Fruit fly (Drosophila melanogaster) whole organism, embryonic: ENCODE results near the gene CG7407.

Source experiments
- Abd-B ChIP-seq: fragments of 200-800 bp; sonication (Bioruptor generic); optimal IDR thresholded peaks from 2 replicates; lab custom pipeline; 2018; ENCODE audit warnings: missing biosample characterization, mild to moderate bottlenecking, missing genetic modification characterization, moderate library complexity
- BtbVII ChIP-seq: fragments of 200-800 bp; sonication (Bioruptor generic); optimal IDR thresholded peaks from 3 replicates; lab custom pipeline; 2017; ENCODE audit warnings: missing biosample characterization, mild to moderate bottlenecking, missing genetic modification characterization
- CG10209 ChIP-seq: fragments of 200-800 bp; sonication (Bioruptor generic); optimal IDR thresholded peaks from 3 replicates; lab custom pipeline; 2017; ENCODE audit warnings: missing biosample characterization, mild to moderate bottlenecking, missing genetic modification characterization, missing genetic modification reagents
- CG10462 ChIP-seq: fragments of 200-800 bp; sonication (Bioruptor generic); optimal IDR thresholded peaks from 2 replicates; lab custom pipeline; 2016; ENCODE audit warnings: missing biosample characterization, missing genetic modification characterization
- CG10565 ChIP-seq: fragments of 200-800 bp; sonication (Bioruptor generic); optimal IDR thresholded peaks from 3 replicates; lab custom pipeline; 2016; ENCODE audit warnings: missing biosample characterization, mild to moderate bottlenecking, missing genetic modification characterization
- CG10654 ChIP-seq: fragments of 200-800 bp; sonication (Bioruptor generic); optimal IDR thresholded peaks from 2 replicates; lab custom pipeline; 2016; ENCODE audit warnings: missing biosample characterization, missing genetic modification characterization
- CG11093 ChIP-seq: fragments of 200-800 bp; sonication (Bioruptor generic); IDR thresholded peaks from 3 replicates; pipeline ENCODE4 v1.3.6; 2022; ENCODE audit warnings: missing biosample characterization, missing genetic modification characterization
- CG11398 ChIP-seq: fragments of 200-800 bp; sonication (Bioruptor generic); optimal IDR thresholded peaks from 2 replicates; lab custom pipeline; 2016; ENCODE audit warnings: missing biosample characterization, missing genetic modification characterization
- CG12942 ChIP-seq: fragments of 200-800 bp; sonication (Bioruptor generic); optimal IDR thresholded peaks from 3 replicates; lab custom pipeline; 2016; ENCODE audit warnings: missing biosample characterization, missing genetic modification characterization
- CG14710 ChIP-seq: fragments of 200-800 bp; sonication (Bioruptor generic); optimal IDR thresholded peaks from 3 replicates; lab custom pipeline; 2019; ENCODE audit warnings: missing biosample characterization, mild to moderate bottlenecking, missing genetic modification characterization, moderate library complexity
- CG15011 ChIP-seq: fragments of 200-800 bp; sonication (Bioruptor generic); optimal IDR thresholded peaks from 3 replicates; lab custom pipeline; 2018; ENCODE audit warnings: missing biosample characterization, mild to moderate bottlenecking, missing genetic modification characterization
- CG15601 ChIP-seq: fragments of 200-800 bp; sonication (Bioruptor generic); optimal IDR thresholded peaks from 3 replicates; lab custom pipeline; 2019; ENCODE audit warnings: missing biosample characterization, mild to moderate bottlenecking, missing genetic modification characterization, moderate library complexity
- CG17186 ChIP-seq: fragments of 200-800 bp; sonication (Bioruptor generic); optimal IDR thresholded peaks from 3 replicates; lab custom pipeline; 2017; ENCODE audit warnings: missing biosample characterization, missing genetic modification reagents, missing genetic modification characterization
- CG18262 ChIP-seq: fragments of 200-800 bp; optimal IDR thresholded peaks from 3 replicates; lab custom pipeline; 2019; ENCODE audit warnings: missing biosample characterization, mild to moderate bottlenecking, missing genetic modification characterization, moderate library complexity
- CG6175 ChIP-seq: fragments of 200-800 bp; sonication (Bioruptor generic); IDR thresholded peaks from 3 replicates; pipeline ENCODE4 v1.3.6; 2022; ENCODE audit warnings: missing biosample characterization, missing genetic modification characterization
- CG6683 ChIP-seq: fragments of 200-800 bp; sonication (Bioruptor generic); optimal IDR thresholded peaks from 2 replicates; lab custom pipeline; 2017; ENCODE audit warnings: missing biosample characterization, mild to moderate bottlenecking, missing genetic modification characterization, missing genetic modification reagents
- CG6689 ChIP-seq: fragments of 200-800 bp; sonication (Bioruptor generic); IDR thresholded peaks from 2 replicates; pipeline ENCODE4 v1.3.6; 2022; ENCODE audit warnings: missing biosample characterization, missing genetic modification characterization
- CG8359 ChIP-seq: fragments of 200-800 bp; sonication (Bioruptor generic); optimal IDR thresholded peaks from 2 replicates; lab custom pipeline; 2017; ENCODE audit warnings: missing biosample characterization, mild to moderate bottlenecking, missing genetic modification characterization, borderline replicate concordance
- CG9797 ChIP-seq: fragments of 200-800 bp; sonication (Bioruptor generic); optimal IDR thresholded peaks from 3 replicates; lab custom pipeline; 2018; ENCODE audit warnings: missing biosample characterization, mild to moderate bottlenecking, missing genetic modification characterization
- Doc2 ChIP-seq: fragments of 200-800 bp; sonication (Bioruptor generic); IDR thresholded peaks from 2 replicates; pipeline ENCODE4 v1.3.6; 2022; ENCODE audit warnings: missing biosample characterization, missing genetic modification characterization
- H2.0 ChIP-seq: fragments of 200-800 bp; sonication (Bioruptor generic); IDR thresholded peaks from 2 replicates; pipeline ENCODE4 v1.3.6; 2022; ENCODE audit warnings: missing biosample characterization, missing genetic modification characterization
- Jarid2 ChIP-seq: fragments of 200-800 bp; sonication (Bioruptor generic); optimal IDR thresholded peaks from 3 replicates; lab custom pipeline; 2017; ENCODE audit warnings: mild to moderate bottlenecking, missing biosample characterization, missing genetic modification reagents, missing genetic modification characterization
- Myb ChIP-seq: fragments of 200-800 bp; sonication (Bioruptor generic); optimal IDR thresholded peaks from 2 replicates; lab custom pipeline; 2016; ENCODE audit warnings: missing biosample characterization, missing genetic modification characterization
- Ptx1 ChIP-seq: fragments of 200-800 bp; sonication (Bioruptor generic); IDR thresholded peaks from 2 replicates; pipeline ENCODE4 v1.3.6; 2022; ENCODE audit warnings: missing biosample characterization, missing genetic modification characterization
- Ravus ChIP-seq: fragments of 200-800 bp; sonication (Bioruptor generic); IDR thresholded peaks from 2 replicates; pipeline ENCODE4 v1.3.6; 2022; ENCODE audit warnings: missing biosample characterization, missing genetic modification characterization
- Rfx ChIP-seq: fragments of 200-800 bp; sonication (Bioruptor generic); IDR thresholded peaks from 2 replicates; pipeline ENCODE4 v1.3.6; 2022; ENCODE audit warnings: missing biosample characterization, missing genetic modification characterization
- Sox102F ChIP-seq: fragments of 200-800 bp; sonication (Bioruptor generic); optimal IDR thresholded peaks from 2 replicates; lab custom pipeline; 2018; ENCODE audit warnings: missing biosample characterization, mild to moderate bottlenecking, missing genetic modification characterization, moderate library complexity
- Trl ChIP-seq, 3 experiments: fragments of >200 bp in 2 of 3; fragments of 200-800 bp in 1 of 3; sonication (Bioruptor generic) in 1 of 3; optimal IDR thresholded peaks; 2 replicates in 1 of 3; 3 replicates in 2 of 3; lab custom pipeline; 2016 to 2017; ENCODE audit warnings: missing biosample characterization in 1 of 3, missing genetic modification characterization in 1 of 3
- bigmax ChIP-seq: fragments of 200-800 bp; sonication (Bioruptor generic); optimal IDR thresholded peaks from 2 replicates; lab custom pipeline; 2018; ENCODE audit warnings: missing biosample characterization, mild to moderate bottlenecking, missing genetic modification characterization
- caup ChIP-seq: fragments of 200-800 bp; sonication (Bioruptor generic); optimal IDR thresholded peaks from 3 replicates; lab custom pipeline; 2017; ENCODE audit warnings: missing biosample characterization, mild to moderate bottlenecking, missing genetic modification characterization, moderate library complexity; ENCODE audit not compliant: severe bottlenecking
- eve ChIP-seq, 2 experiments: fragments of >200 bp; optimal IDR thresholded peaks; 2 replicates each; lab custom pipeline; 2017; ENCODE audit warnings: missing biosample characterization in 2 of 2, missing genetic modification characterization in 2 of 2
- fd3F ChIP-seq: fragments of 200-800 bp; sonication (Bioruptor generic); optimal IDR thresholded peaks from 2 replicates; lab custom pipeline; 2018; ENCODE audit warnings: missing biosample characterization, mild to moderate bottlenecking, missing genetic modification characterization, moderate library complexity
- gfzf ChIP-seq: fragments of 200-800 bp; sonication (Bioruptor generic); optimal IDR thresholded peaks from 2 replicates; lab custom pipeline; 2016; ENCODE audit warnings: missing biosample characterization, mild to moderate bottlenecking, missing genetic modification characterization, moderate library complexity
- h ChIP-seq: fragments of >200 bp; optimal IDR thresholded peaks from 2 replicates; lab custom pipeline; 2017
- jumu ChIP-seq: fragments of 200-800 bp; sonication (Bioruptor generic); optimal IDR thresholded peaks from 3 replicates; lab custom pipeline; 2016; ENCODE audit warnings: missing biosample characterization, missing genetic modification characterization
- kay ChIP-seq: fragments of 200-800 bp; sonication (Bioruptor generic); optimal IDR thresholded peaks from 2 replicates; lab custom pipeline; 2016; ENCODE audit warnings: missing biosample characterization, missing genetic modification characterization
- kni ChIP-seq: fragments of 200-800 bp; sonication (Bioruptor generic); optimal IDR thresholded peaks from 3 replicates; lab custom pipeline; 2017; ENCODE audit warnings: mild to moderate bottlenecking, missing biosample characterization, missing genetic modification reagents, missing genetic modification characterization
- lbe ChIP-seq: fragments of 200-800 bp; sonication (Bioruptor generic); optimal IDR thresholded peaks from 2 replicates; lab custom pipeline; 2016; ENCODE audit warnings: missing biosample characterization, mild to moderate bottlenecking, missing genetic modification characterization
- maf-S ChIP-seq: fragments of 200-800 bp; sonication (Bioruptor generic); optimal IDR thresholded peaks from 2 replicates; lab custom pipeline; 2016; ENCODE audit warnings: missing biosample characterization, missing genetic modification characterization
- mam ChIP-seq: fragments of 200-800 bp; sonication (Bioruptor generic); optimal IDR thresholded peaks from 3 replicates; lab custom pipeline; 2016; ENCODE audit warnings: missing biosample characterization, missing genetic modification characterization
- nau ChIP-seq: fragments of 200-800 bp; sonication (Bioruptor generic); optimal IDR thresholded peaks from 3 replicates; lab custom pipeline; 2017; ENCODE audit warnings: missing biosample characterization, mild to moderate bottlenecking, missing genetic modification characterization, missing genetic modification reagents
- peb ChIP-seq: fragments of 200-800 bp; sonication (Bioruptor generic); IDR thresholded peaks from 2 replicates; pipeline ENCODE4 v1.3.6; 2022; ENCODE audit warnings: missing biosample characterization, missing genetic modification characterization
- pum ChIP-seq: fragments of 200-800 bp; sonication (Bioruptor generic); optimal IDR thresholded peaks from 2 replicates; lab custom pipeline; 2016; ENCODE audit warnings: missing biosample characterization, missing genetic modification characterization
- rib ChIP-seq: fragments of 200-800 bp; sonication (Bioruptor generic); IDR thresholded peaks from 2 replicates; pipeline ENCODE4 v1.3.6; 2022; ENCODE audit warnings: missing biosample characterization, missing genetic modification characterization
- row ChIP-seq: fragments of 200-800 bp; sonication (Bioruptor generic); IDR thresholded peaks from 3 replicates; pipeline ENCODE4 v1.3.6; 2022; ENCODE audit warnings: missing biosample characterization, missing genetic modification characterization
- sd ChIP-seq: fragments of 200-800 bp; sonication (Bioruptor generic); optimal IDR thresholded peaks from 3 replicates; lab custom pipeline; 2018; ENCODE audit warnings: missing biosample characterization, mild to moderate bottlenecking, missing genetic modification characterization, moderate library complexity
- seq ChIP-seq: fragments of 200-800 bp; sonication (Bioruptor generic); IDR thresholded peaks from 2 replicates; pipeline ENCODE4 v1.3.6; 2022; ENCODE audit warnings: missing biosample characterization, missing genetic modification characterization
- zfh1 ChIP-seq: fragments of 200-800 bp; sonication (Bioruptor generic); IDR thresholded peaks from 3 replicates; pipeline ENCODE4 v1.3.6; 2022; ENCODE audit warnings: missing biosample characterization, missing genetic modification characterization

The CG7407 gene

dm6 chr3L:21839720-21840641, 16.7 kb downstream of the CG7407 start (continued):
- TF ChIP-seq Trl (optimal IDR thresholded peaks at IDR 0.05; lab: Kevin White, UChicago): no peak
- peak; percentile 90 for TF ChIP-seq Trl (GFP tag; optimal IDR thresholded peaks at IDR 0.05; lab: Kevin White, UChicago)
- TF ChIP-seq CG9797: peak; percentile 9
- peak; percentile 88 for TF ChIP-seq CG15011 (GFP tag; lab: Kevin White, UChicago)
- peak; percentile 88 for TF ChIP-seq CG10462 (GFP tag; lab: Kevin White, UChicago)
- TF ChIP-seq sd (tag; lab: Kevin White, UChicago): peak; percentile 62
- peak; percentile 67 for TF ChIP-seq CG10565 (GFP tag; lab: Kevin White, UChicago)
- TF ChIP-seq Ravus: peak; percentile 46
- peak; percentile 72 for TF ChIP-seq CG6175 (GFP tag; lab: Robert Waterston, UW)
- peak; percentile 95 for TF ChIP-seq nau (GFP tag; lab: Kevin White, UChicago)
- peak; percentile 92 for TF ChIP-seq jumu (GFP tag; lab: Kevin White, UChicago)
- TF ChIP-seq BtbVII (GFP tag; lab: Kevin White, UChicago): peak; percentile 92
- peak; percentile 88 for TF ChIP-seq CG12942 (GFP tag; lab: Kevin White, UChicago)
- peak; percentile 4 for TF ChIP-seq gfzf
- peak; percentile 83 for TF ChIP-seq H2.0 (GFP tag; lab: Robert Waterston, UW)
- peak; percentile 15 for TF ChIP-seq kni (GFP tag; lab: Kevin White, UChicago)
- TF ChIP-seq CG10654 (GFP tag; lab: Kevin White, UChicago): peak; percentile 85
- TF ChIP-seq CG18262: peak; percentile 96
- peak; percentile 92 for TF ChIP-seq seq (GFP tag; lab: Robert Waterston, UW)
- TF ChIP-seq h (lab: Kevin White, UChicago): no peak
- TF ChIP-seq maf-S (GFP tag; lab: Kevin White, UChicago): peak; percentile 93
- peak; percentile 65 for TF ChIP-seq rib (GFP tag; lab: Robert Waterston, UW)
- TF ChIP-seq CG11093: peak; percentile 88
- peak; percentile 94 for TF ChIP-seq Rfx (GFP tag; lab: Robert Waterston, UW)
- TF ChIP-seq eve (GFP tag; optimal IDR thresholded peaks at IDR 0.05; lab: Kevin White, UChicago): peak in 1 of 2 experiments; percentile 55
- TF ChIP-seq mam (GFP tag; lab: Kevin White, UChicago): peak; percentile 95
- TF ChIP-seq Ptx1 (GFP tag; lab: Robert Waterston, UW): peak; percentile 95
- TF ChIP-seq caup (GFP tag; lab: Kevin White, UChicago): peak; percentile 91
- peak; percentile 94 for TF ChIP-seq row (GFP tag; lab: Robert Waterston, UW)
- TF ChIP-seq Abd-B (GFP tag; lab: Kevin White, UChicago): peak; percentile 93
- peak; percentile 72 for TF ChIP-seq Myb (GFP tag; lab: Kevin White, UChicago)
- peak; percentile 95 for TF ChIP-seq CG6689
- peak; percentile 80 for TF ChIP-seq Jarid2 (GFP tag; lab: Kevin White, UChicago)
- peak; percentile 92 for TF ChIP-seq pum (GFP tag; lab: Kevin White, UChicago)
- peak; percentile 94 for TF ChIP-seq zfh1 (GFP tag; lab: Robert Waterston, UW)
- TF ChIP-seq bigmax (GFP tag; lab: Kevin White, UChicago): peak; percentile 13
- peak; percentile 54 for TF ChIP-seq Doc2 (GFP tag; lab: Robert Waterston, UW)
- peak; percentile 85 for TF ChIP-seq CG6683
- peak; percentile 69 for TF ChIP-seq CG17186 (GFP tag; lab: Kevin White, UChicago)
- TF ChIP-seq lbe: peak; percentile 90
- peak; percentile 88 for TF ChIP-seq peb (GFP tag; lab: Robert Waterston, UW)
- peak; percentile 88 for TF ChIP-seq CG11398 (GFP tag; lab: Kevin White, UChicago)
- peak; percentile 92 for TF ChIP-seq kay (GFP tag; lab: Kevin White, UChicago)
- peak; percentile 86 for TF ChIP-seq CG15601 (tag; lab: Kevin White, UChicago)
- peak; percentile 87 for TF ChIP-seq CG14710
- TF ChIP-seq CG8359 (GFP tag; lab: Kevin White, UChicago): peak; percentile 75
- peak; percentile 93 for TF ChIP-seq CG10209
- peak; percentile 88 for TF ChIP-seq fd3F (GFP tag; lab: Kevin White, UChicago)
- peak; percentile 92 for TF ChIP-seq Sox102F (GFP tag; lab: Kevin White, UChicago)
